Fruit fly (Drosophila melanogaster): ENCODE data around the gene CG34367.

CG34367 gene

dm6 chr2L:10375464-10376236 is 21.9 kb upstream of the CG34367 start, which contains the start of the genes CG33303 and dpr19 (continued):
- TF ChIP-seq kay (GFP tag; optimal IDR thresholded peaks at IDR 0.05) (peak; percentile 4), trh (GFP tag; optimal IDR thresholded peaks at IDR 0.05) (peak; percentile 19), Stat92E (GFP tag; optimal IDR thresholded peaks at IDR 0.05) (no peak), CG8388 (GFP tag; optimal IDR thresholded peaks at IDR 0.05) (peak; percentile 86), CG7372 (GFP tag; IDR thresholded peaks at IDR 0.05) (peak; percentile 53), tin (GFP tag; optimal IDR thresholded peaks at IDR 0.05) (peak; percentile 54), CG13894 (tag; optimal IDR thresholded peaks at IDR 0.05) (peak; percentile 72), CG30020 (tag; optimal IDR thresholded peaks at IDR 0.05) (peak; percentile 91), CG6254 (GFP tag; optimal IDR thresholded peaks at IDR 0.05) (peak; percentile 38), sc (optimal IDR thresholded peaks at IDR 0.05) (no peak), sc (GFP tag; optimal IDR thresholded peaks at IDR 0.05) (peak; percentile 33), gt (GFP tag; IDR thresholded peaks at IDR 0.05) (no peak), Hr51 (GFP tag; optimal IDR thresholded peaks at IDR 0.05) (peak in 1 of 2 experiments; percentile 87), croc (GFP tag; conservative IDR thresholded peaks at IDR 0.05) (peak; percentile 41; the same call in 2 of the 3 replicates), CG11696 (GFP tag; IDR thresholded peaks at IDR 0.05) (peak; percentile 63; the same call in 1 of the 2 replicates), Ptx1 (GFP tag; IDR thresholded peaks at IDR 0.05) (peak; percentile 65), ash1 (GFP tag; optimal IDR thresholded peaks at IDR 0.05) (no peak), Bdp1 (GFP tag; optimal IDR thresholded peaks at IDR 0.05) (no peak), ham (GFP tag; IDR thresholded peaks at IDR 0.05) (no peak), CG18476 (GFP tag; optimal IDR thresholded peaks at IDR 0.05) (no peak), CG18619 (GFP tag; optimal IDR thresholded peaks at IDR 0.05) (peak; percentile 68), bbx (GFP tag; IDR thresholded peaks at IDR 0.05; ENCODE audit: partially characterized antibody) (0 out of 2 replicates have a peak, but pooled peaks have one; percentile 19), sisA (GFP tag; IDR thresholded peaks at IDR 0.05) (0 out of 2 replicates have a peak, but pooled peaks have one; percentile 27), sima (GFP tag; optimal IDR thresholded peaks at IDR 0.05) (no peak), dati (GFP tag; IDR thresholded peaks at IDR 0.05) (no peak), H15 (GFP tag; IDR thresholded peaks at IDR 0.05) (no peak), psq (GFP tag; optimal IDR thresholded peaks at IDR 0.05) (peak; percentile 10), gsb-n (tag; optimal IDR thresholded peaks at IDR 0.05) (peak; percentile 82), CG42726 (GFP tag; IDR thresholded peaks at IDR 0.05; ENCODE audit: partially characterized antibody) (no peak), CG7745 (tag; optimal IDR thresholded peaks at IDR 0.05) (peak; percentile 3), CG15269 (tag; optimal IDR thresholded peaks at IDR 0.05) (peak; percentile 87), yki (optimal IDR thresholded peaks at IDR 0.05) (no peak), CG16813 (GFP tag; IDR thresholded peaks at IDR 0.05; ENCODE audit: partially characterized antibody) (no peak), ase (GFP tag; IDR thresholded peaks at IDR 0.05) (no peak), CG33213 (GFP tag; optimal IDR thresholded peaks at IDR 0.05) (no peak), CG32532 (GFP tag; IDR thresholded peaks at IDR 0.05) (peak; percentile 82), wek (GFP tag; optimal IDR thresholded peaks at IDR 0.05) (peak; percentile 95), hbn (GFP tag; IDR thresholded peaks at IDR 0.05; ENCODE audit: partially characterized antibody) (no peak), nom (GFP tag; optimal IDR thresholded peaks at IDR 0.05) (peak; percentile 32), Spps (tag; optimal IDR thresholded peaks at IDR 0.05) (peak; percentile 67), gcm2 (GFP tag; optimal IDR thresholded peaks at IDR 0.05) (no peak), Deaf1 (tag; optimal IDR thresholded peaks at IDR 0.05) (no peak), YL-1 (GFP tag; optimal IDR thresholded peaks at IDR 0.05) (peak; percentile 85), CG4404 (GFP tag; IDR thresholded peaks at IDR 0.05) (no peak), Sry-δ (GFP tag; optimal IDR thresholded peaks at IDR 0.05) (no peak), CG4730 (GFP tag; IDR thresholded peaks at IDR 0.05) (peak; percentile 36; the same call in 1 of the 2 replicates), CG14667 (GFP tag; IDR thresholded peaks at IDR 0.05) (no peak; the same call in 1 of the 2 replicates), tgo (GFP tag; IDR thresholded peaks at IDR 0.05) (peak; percentile 66; the same call in 2 of the 3 replicates), CG7928 (GFP tag; optimal IDR thresholded peaks at IDR 0.05) (peak; percentile 19)

Measured in whole organism, embryonic.